Fruit fly (Drosophila melanogaster): ENCODE data around the gene Ndfip.

Gene Ndfip

DNA sequence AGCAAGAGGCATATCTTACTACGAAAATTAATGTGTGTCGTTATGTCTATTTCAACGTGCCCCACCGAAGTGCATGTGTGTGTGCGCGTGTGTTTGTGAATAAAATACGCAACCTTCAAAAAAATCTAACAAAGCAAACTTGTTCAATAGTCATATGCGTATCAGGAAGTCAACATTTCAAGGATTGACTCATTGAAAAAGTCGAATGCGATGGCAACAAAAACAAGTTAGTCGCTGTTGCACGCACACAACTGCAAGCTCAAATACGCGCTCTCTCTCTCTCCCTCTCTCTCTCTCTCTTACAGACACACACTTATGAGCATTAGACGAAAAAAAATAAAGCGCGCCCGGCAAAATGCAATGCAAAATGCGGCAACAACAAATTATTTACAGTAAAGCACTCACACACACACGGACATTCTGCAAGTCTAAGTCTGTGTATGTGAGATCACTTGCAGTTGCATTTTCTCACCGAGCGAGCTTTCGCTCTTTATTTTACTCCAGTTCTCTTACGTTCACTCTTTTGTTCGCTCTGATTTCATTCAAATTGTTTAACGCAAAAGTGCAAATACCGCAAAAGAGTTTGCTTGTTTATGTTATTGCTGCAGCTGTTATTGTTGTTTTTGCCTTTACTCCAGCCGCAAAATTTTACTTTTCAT, 47.3 kb downstream of the Ndfip start:
- no peak for TF ChIP-seq noc (tag; optimal IDR thresholded peaks at IDR 0.05)

DNA sequence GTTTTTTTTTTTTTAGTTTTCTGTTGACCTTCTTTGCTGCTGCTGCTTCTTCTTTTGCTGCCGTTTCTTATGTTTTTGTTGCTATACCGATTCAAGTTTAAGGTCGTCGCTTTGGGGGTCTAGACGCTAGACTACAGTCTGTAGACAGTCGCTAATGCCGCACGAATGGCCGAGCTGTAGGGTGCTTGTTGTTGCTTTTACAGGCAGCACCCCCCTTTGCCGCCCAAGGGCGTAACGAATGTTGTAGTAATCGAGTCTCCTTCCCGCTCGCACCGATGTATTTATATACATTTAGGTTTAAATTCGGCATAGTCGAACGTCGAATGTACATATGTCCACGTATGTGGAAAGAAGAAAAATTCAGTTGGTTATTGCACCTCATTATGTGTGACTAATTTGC, 49.2 kb downstream of the Ndfip start:
- TF ChIP-seq noc (tag; optimal IDR thresholded peaks at IDR 0.05): no peak

DNA sequence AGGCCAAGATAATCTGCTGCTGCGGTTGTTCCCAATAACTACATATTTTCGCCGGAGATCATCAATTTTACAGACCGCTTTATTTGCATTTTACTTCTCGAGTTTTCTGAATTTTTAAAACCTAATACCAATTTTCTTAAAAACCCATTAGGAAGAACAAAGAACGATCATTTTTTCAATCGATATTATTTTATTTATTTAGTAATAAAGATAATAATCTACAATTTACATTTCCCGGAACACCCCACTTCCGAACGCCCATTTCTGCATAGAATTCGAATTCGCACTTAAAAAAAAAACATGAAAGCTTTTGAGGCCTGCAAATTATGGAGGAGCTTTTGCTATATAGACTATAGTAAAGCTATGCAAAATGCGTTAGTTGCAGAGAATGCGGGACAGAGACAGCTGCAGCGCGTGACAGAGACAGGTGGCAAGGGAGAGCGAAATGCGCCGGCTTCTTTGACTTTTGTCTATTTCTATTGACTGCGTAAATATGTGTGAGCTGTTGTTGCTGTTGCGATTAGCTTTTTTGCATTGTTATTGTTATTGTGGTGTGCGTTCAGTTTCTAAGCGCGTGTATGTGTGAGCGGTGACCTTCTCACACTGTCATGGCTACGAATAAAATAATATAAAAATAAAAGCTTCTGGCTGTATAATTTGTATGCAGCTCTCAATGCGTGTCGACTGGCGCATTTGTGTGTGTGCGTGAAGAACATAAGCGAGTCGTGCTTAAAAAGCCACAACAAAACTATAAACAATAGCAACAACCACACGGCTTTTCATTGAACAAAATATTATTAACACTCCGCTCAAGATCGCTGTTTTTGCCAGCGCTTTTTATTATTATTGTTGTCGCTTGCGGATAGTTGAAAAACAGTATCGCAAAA, 50.3 kb downstream of the Ndfip start:
- no peak for TF ChIP-seq noc (tag; optimal IDR thresholded peaks at IDR 0.05)

All from whole organism, larva.